Fruit fly (Drosophila melanogaster) whole organism, embryonic: Measurements from ENCODE around the gene pyd.

Experiments used
- Bdp1 ChIP-seq: fragments of 200-800 bp; sonication (Bioruptor generic); optimal IDR thresholded peaks from 3 replicates; lab custom pipeline; 2016; ENCODE audit warnings: missing biosample characterization, missing genetic modification characterization
- CG10274 ChIP-seq: fragments of 200-800 bp; sonication (Bioruptor generic); optimal IDR thresholded peaks from 3 replicates; lab custom pipeline; 2017; ENCODE audit warnings: missing biosample characterization, mild to moderate bottlenecking, missing genetic modification characterization
- CG10565 ChIP-seq: fragments of 200-800 bp; sonication (Bioruptor generic); optimal IDR thresholded peaks from 3 replicates; lab custom pipeline; 2016; ENCODE audit warnings: missing biosample characterization, mild to moderate bottlenecking, missing genetic modification characterization
- CG11247 ChIP-seq: fragments of 200-800 bp; sonication (Bioruptor generic); IDR thresholded peaks from 2 replicates; pipeline ENCODE4 v1.3.6; 2022; ENCODE audit warnings: missing biosample characterization, missing genetic modification characterization
- CG11504 ChIP-seq: fragments of 200-800 bp; sonication (Bioruptor generic); optimal IDR thresholded peaks from 3 replicates; lab custom pipeline; 2019; ENCODE audit warnings: missing biosample characterization, mild to moderate bottlenecking, missing genetic modification characterization, moderate library complexity
- CG12104 ChIP-seq: fragments of 200-800 bp; sonication (Bioruptor generic); optimal IDR thresholded peaks from 3 replicates; lab custom pipeline; 2016; ENCODE audit warnings: missing biosample characterization, missing genetic modification characterization
- CG13775 ChIP-seq: fragments of 200-800 bp; sonication (Bioruptor generic); optimal IDR thresholded peaks from 3 replicates; lab custom pipeline; 2017; ENCODE audit warnings: missing biosample characterization, mild to moderate bottlenecking, missing genetic modification characterization
- CG14050 ChIP-seq: fragments of 200-800 bp; sonication (Bioruptor generic); IDR thresholded peaks from 3 replicates; pipeline ENCODE4 v1.3.6; 2022; ENCODE audit warnings: missing biosample characterization, missing genetic modification characterization
- CG14667 ChIP-seq: fragments of 200-800 bp; sonication (Bioruptor generic); IDR thresholded peaks from 2 replicates; pipeline ENCODE4 v1.3.6; 2022; ENCODE audit warnings: missing biosample characterization, missing genetic modification characterization
- CG1647 ChIP-seq: fragments of 200-800 bp; sonication (Bioruptor generic); optimal IDR thresholded peaks from 3 replicates; lab custom pipeline; 2016; ENCODE audit warnings: missing biosample characterization, missing genetic modification characterization
- CG16815 ChIP-seq: fragments of 200-800 bp; sonication (Bioruptor generic); optimal IDR thresholded peaks from 3 replicates; lab custom pipeline; 2017; ENCODE audit warnings: missing biosample characterization, mild to moderate bottlenecking, missing genetic modification characterization
- CG17328 ChIP-seq: fragments of 200-800 bp; sonication (Bioruptor generic); IDR thresholded peaks from 2 replicates; pipeline ENCODE4 v1.3.6; 2022; ENCODE audit warnings: missing biosample characterization, missing genetic modification characterization
- CG17361 ChIP-seq: fragments of 200-800 bp; sonication (Bioruptor generic); IDR thresholded peaks from 3 replicates; pipeline ENCODE4 v1.3.6; 2022; ENCODE audit warnings: missing biosample characterization, missing genetic modification characterization
- CG18619 ChIP-seq: fragments of 200-800 bp; sonication (Bioruptor generic); optimal IDR thresholded peaks from 3 replicates; lab custom pipeline; 2017; ENCODE audit warnings: missing biosample characterization, mild to moderate bottlenecking, missing genetic modification characterization
- CG2202 ChIP-seq: fragments of 200-800 bp; sonication (Bioruptor generic); optimal IDR thresholded peaks from 2 replicates; lab custom pipeline; 2018; ENCODE audit warnings: missing biosample characterization, mild to moderate bottlenecking, missing genetic modification characterization
- CG2678 ChIP-seq: fragments of 200-800 bp; sonication (Bioruptor generic); optimal IDR thresholded peaks from 3 replicates; lab custom pipeline; 2019; ENCODE audit warnings: missing biosample characterization, mild to moderate bottlenecking, missing genetic modification characterization, moderate library complexity
- CG2875 ChIP-seq: fragments of 200-800 bp; sonication (Bioruptor generic); optimal IDR thresholded peaks from 2 replicates; lab custom pipeline; 2017; ENCODE audit warnings: missing biosample characterization, mild to moderate bottlenecking, missing genetic modification characterization, missing genetic modification reagents
- CG2889 ChIP-seq: fragments of 200-800 bp; sonication (Bioruptor generic); IDR thresholded peaks from 3 replicates; pipeline ENCODE4 v1.3.6; 2022; ENCODE audit warnings: missing biosample characterization, missing genetic modification characterization
- CG30431 ChIP-seq: fragments of 200-800 bp; sonication (Bioruptor generic); optimal IDR thresholded peaks from 2 replicates; lab custom pipeline; 2017; ENCODE audit warnings: missing biosample characterization, missing genetic modification characterization
- CG32767 ChIP-seq: fragments of 200-800 bp; sonication (Bioruptor generic); IDR thresholded peaks from 2 replicates; pipeline ENCODE4 v1.3.6; 2022; ENCODE audit warnings: missing biosample characterization, missing genetic modification characterization
- CG34376 ChIP-seq: fragments of 200-800 bp; sonication (Bioruptor generic); optimal IDR thresholded peaks from 2 replicates; lab custom pipeline; 2018; ENCODE audit warnings: missing biosample characterization, mild to moderate bottlenecking, missing genetic modification characterization
- CG4360 ChIP-seq: fragments of 200-800 bp; sonication (Bioruptor generic); IDR thresholded peaks from 2 replicates; pipeline ENCODE4 v1.3.6; 2022; ENCODE audit warnings: missing biosample characterization, missing genetic modification characterization
- CG5953 ChIP-seq: fragments of 200-800 bp; sonication (Bioruptor generic); IDR thresholded peaks from 2 replicates; pipeline ENCODE4 v1.3.6; 2022; ENCODE audit warnings: missing biosample characterization, missing genetic modification characterization
- CG6813 ChIP-seq: fragments of 200-800 bp; sonication (Bioruptor generic); optimal IDR thresholded peaks from 2 replicates; lab custom pipeline; 2017; ENCODE audit warnings: missing biosample characterization, missing genetic modification characterization, mild to moderate bottlenecking, moderate library complexity, missing genetic modification reagents
- CG9797 ChIP-seq: fragments of 200-800 bp; sonication (Bioruptor generic); optimal IDR thresholded peaks from 3 replicates; lab custom pipeline; 2018; ENCODE audit warnings: missing biosample characterization, mild to moderate bottlenecking, missing genetic modification characterization
- Dad ChIP-seq: fragments of 200-800 bp; sonication (Bioruptor generic); optimal IDR thresholded peaks from 3 replicates; lab custom pipeline; 2016; ENCODE audit warnings: missing biosample characterization, missing genetic modification characterization
- Deaf1 ChIP-seq: fragments of 200-800 bp; optimal IDR thresholded peaks from 3 replicates; lab custom pipeline; 2019; ENCODE audit warnings: missing biosample characterization, mild to moderate bottlenecking, missing genetic modification characterization, moderate library complexity
- ERR ChIP-seq: fragments of 200-800 bp; sonication (Bioruptor generic); optimal IDR thresholded peaks from 2 replicates; lab custom pipeline; 2016; ENCODE audit warnings: missing biosample characterization, missing genetic modification characterization
- Lhr ChIP-seq: fragments of 200-800 bp; sonication (Bioruptor generic); optimal IDR thresholded peaks from 3 replicates; lab custom pipeline; 2017; ENCODE audit warnings: mild to moderate bottlenecking, missing biosample characterization, missing genetic modification reagents, missing genetic modification characterization
- Oaz ChIP-seq: fragments of 200-800 bp; sonication (Bioruptor generic); IDR thresholded peaks from 2 replicates; pipeline ENCODE4 v1.3.6; 2022; ENCODE audit warnings: missing biosample characterization, missing genetic modification characterization
- Opbp ChIP-seq: fragments of 200-800 bp; sonication (Bioruptor generic); IDR thresholded peaks from 3 replicates; pipeline ENCODE4 v1.3.6; 2022; ENCODE audit warnings: missing biosample characterization, missing genetic modification characterization; ENCODE audit not compliant: partially characterized antibody
- Six4 ChIP-seq: fragments of 200-800 bp; sonication (Bioruptor generic); optimal IDR thresholded peaks from 2 replicates; lab custom pipeline; 2016; ENCODE audit warnings: missing biosample characterization, missing genetic modification characterization
- cg ChIP-seq: fragments of 200-800 bp; sonication (Bioruptor generic); optimal IDR thresholded peaks from 3 replicates; lab custom pipeline; 2019; ENCODE audit warnings: missing biosample characterization, mild to moderate bottlenecking, missing genetic modification characterization, moderate library complexity
- ci ChIP-seq: fragments of 200-800 bp; sonication (Bioruptor generic); IDR thresholded peaks from 3 replicates; pipeline ENCODE4 v1.3.6; 2022; ENCODE audit warnings: missing biosample characterization, missing genetic modification characterization
- crc ChIP-seq: fragments of 200-800 bp; sonication (Bioruptor generic); optimal IDR thresholded peaks from 2 replicates; lab custom pipeline; 2016; ENCODE audit warnings: missing biosample characterization, missing genetic modification characterization
- dan ChIP-seq: fragments of 200-800 bp; sonication (Bioruptor generic); IDR thresholded peaks from 2 replicates; pipeline ENCODE4 v1.3.6; 2022; ENCODE audit warnings: missing biosample characterization, missing genetic modification characterization
- gsb ChIP-seq: fragments of 200-800 bp; sonication (Bioruptor generic); IDR thresholded peaks from 2 replicates; pipeline ENCODE4 v1.3.6; 2022; ENCODE audit warnings: missing biosample characterization, missing genetic modification characterization
- gsb-n ChIP-seq: fragments of 200-800 bp; sonication (Bioruptor generic); optimal IDR thresholded peaks from 3 replicates; lab custom pipeline; 2018; ENCODE audit warnings: missing biosample characterization, mild to moderate bottlenecking, missing genetic modification characterization
- hb ChIP-seq: fragments of 200-800 bp; sonication (Bioruptor generic); IDR thresholded peaks from 3 replicates; pipeline ENCODE4 v1.3.6; 2022; ENCODE audit warnings: missing biosample characterization, missing genetic modification characterization; ENCODE audit not compliant: partially characterized antibody
- kay ChIP-seq: fragments of 200-800 bp; sonication (Bioruptor generic); optimal IDR thresholded peaks from 2 replicates; lab custom pipeline; 2016; ENCODE audit warnings: missing biosample characterization, missing genetic modification characterization
- lilli ChIP-seq: fragments of 200-800 bp; sonication (Bioruptor generic); optimal IDR thresholded peaks from 3 replicates; lab custom pipeline; 2016; ENCODE audit warnings: missing biosample characterization, missing genetic modification characterization
- lmd ChIP-seq: fragments of 200-800 bp; sonication (Bioruptor generic); IDR thresholded peaks from 2 replicates; pipeline ENCODE4 v1.3.6; 2022; ENCODE audit warnings: missing biosample characterization, missing genetic modification characterization
- pita ChIP-seq: fragments of 200-800 bp; sonication (Bioruptor generic); optimal IDR thresholded peaks from 2 replicates; lab custom pipeline; 2017; ENCODE audit warnings: missing biosample characterization, mild to moderate bottlenecking, missing genetic modification characterization
- prd ChIP-seq, 3 experiments: fragments of >200 bp in 2 of 3; fragments of 200-800 bp in 1 of 3; sonication (Bioruptor generic) in 1 of 3; optimal IDR thresholded peaks in 2 of 3; IDR thresholded peaks in 1 of 3; 2 replicates in 2 of 3; 3 replicates in 1 of 3; pipeline versions ENCODE4 v1.3.6 to Lab custom; 2017 to 2022; ENCODE audit warnings: missing biosample characterization in 1 of 3, missing genetic modification characterization in 1 of 3
- repo ChIP-seq: fragments of 200-800 bp; sonication (Bioruptor generic); optimal IDR thresholded peaks from 2 replicates; lab custom pipeline; 2016; ENCODE audit warnings: missing biosample characterization, missing genetic modification characterization
- sc ChIP-seq, 3 experiments: fragments of >200 bp in 2 of 3; fragments of 200-800 bp in 1 of 3; sonication (Bioruptor generic) in 1 of 3; optimal IDR thresholded peaks; 2 replicates in 2 of 3; 3 replicates in 1 of 3; lab custom pipeline; 2017; ENCODE audit warnings: mild to moderate bottlenecking in 1 of 3, missing biosample characterization in 1 of 3, missing genetic modification characterization in 1 of 3, missing genetic modification reagents in 1 of 3
- sim ChIP-seq: fragments of 200-800 bp; sonication (Bioruptor generic); IDR thresholded peaks from 2 replicates; pipeline ENCODE4 v1.3.6; 2022; ENCODE audit warnings: missing biosample characterization, missing genetic modification characterization
- sob ChIP-seq: fragments of 200-800 bp; sonication (Bioruptor generic); IDR thresholded peaks from 2 replicates; pipeline ENCODE4 v1.3.6; 2022; ENCODE audit warnings: missing biosample characterization, missing genetic modification characterization
- trem ChIP-seq: fragments of 200-800 bp; optimal IDR thresholded peaks from 3 replicates; lab custom pipeline; 2019; ENCODE audit warnings: missing biosample characterization, mild to moderate bottlenecking, missing genetic modification characterization, moderate library complexity
- wdn ChIP-seq: fragments of 200-800 bp; sonication (Bioruptor generic); IDR thresholded peaks from 2 replicates; pipeline ENCODE4 v1.3.6; 2022; ENCODE audit warnings: missing biosample characterization, missing genetic modification characterization

The pyd gene

dm6 chr3R:8925924-8926553 is 5.7 kb downstream of the pyd start (continued):
- TF ChIP-seq CG16815 (GFP tag; lab: Kevin White, UChicago), result peak; percentile 36
- peak; percentile 83 for TF ChIP-seq CG11504 (tag; lab: Kevin White, UChicago)
- peak; percentile 37 for TF ChIP-seq CG1647
- TF ChIP-seq CG11247 (GFP tag; lab: Robert Waterston, UW), result peak; percentile 47
- no peak for TF ChIP-seq hb (GFP tag; lab: Robert Waterston, UW)
- no peak for TF ChIP-seq CG18619 (GFP tag; lab: Kevin White, UChicago)
- TF ChIP-seq gsb-n (tag; lab: Kevin White, UChicago), result peak; percentile 73
- TF ChIP-seq sob, result no peak
- peak; percentile 58 for TF ChIP-seq CG17328 (GFP tag; lab: Robert Waterston, UW)
- TF ChIP-seq dan (GFP tag; lab: Robert Waterston, UW), result no peak
- TF ChIP-seq CG14050 (GFP tag; lab: Robert Waterston, UW), result no peak
- TF ChIP-seq wdn, result no peak
- TF ChIP-seq CG30431 (GFP tag; lab: Kevin White, UChicago), result peak; percentile 13
- no peak for TF ChIP-seq pita (GFP tag; lab: Kevin White, UChicago)
- peak; percentile 22 for TF ChIP-seq Six4 (GFP tag; lab: Kevin White, UChicago)
- no peak for TF ChIP-seq CG2889 (GFP tag; lab: Robert Waterston, UW)
- TF ChIP-seq CG32767 (GFP tag; lab: Robert Waterston, UW), result no peak
- peak; percentile 85 for TF ChIP-seq trem (tag; lab: Kevin White, UChicago)
- TF ChIP-seq lmd (GFP tag; lab: Robert Waterston, UW), result peak; percentile 74
- TF ChIP-seq CG9797, result peak; percentile 6
- no peak for TF ChIP-seq gsb (GFP tag; lab: Robert Waterston, UW)
- no peak for TF ChIP-seq CG10565
- no peak for TF ChIP-seq CG12104
- TF ChIP-seq Deaf1 (tag; lab: Kevin White, UChicago), result no peak
- no peak for TF ChIP-seq crc (GFP tag; lab: Kevin White, UChicago)
- peak; percentile 14 for TF ChIP-seq cg (GFP tag; lab: Kevin White, UChicago)
- TF ChIP-seq CG34376, result no peak
- no peak for TF ChIP-seq repo (GFP tag; lab: Kevin White, UChicago)
- TF ChIP-seq sim (GFP tag; lab: Robert Waterston, UW), result peak; percentile 43; the same call in 1 of the 2 replicates
- TF ChIP-seq CG17361 (GFP tag; lab: Robert Waterston, UW), result peak; percentile 81
- peak; percentile 53 for TF ChIP-seq CG4360 (GFP tag; lab: Robert Waterston, UW)
- no peak for TF ChIP-seq kay (GFP tag; lab: Kevin White, UChicago)
- TF ChIP-seq ERR (GFP tag; lab: Kevin White, UChicago), result no peak
- no peak for TF ChIP-seq Opbp (GFP tag; lab: Robert Waterston, UW)
- peak; percentile 84 for TF ChIP-seq ci (GFP tag; lab: Robert Waterston, UW)
- TF ChIP-seq sc (optimal IDR thresholded peaks at IDR 0.05; lab: Kevin White, UChicago), result no peak
- peak; percentile 30 for TF ChIP-seq sc (GFP tag; optimal IDR thresholded peaks at IDR 0.05; lab: Kevin White, UChicago)
- TF ChIP-seq CG2678, result peak; percentile 58
- TF ChIP-seq CG13775 (GFP tag; lab: Kevin White, UChicago), result no peak
- TF ChIP-seq Dad (GFP tag; lab: Kevin White, UChicago), result no peak
- no peak for TF ChIP-seq Lhr (GFP tag; lab: Kevin White, UChicago)
- TF ChIP-seq Oaz (GFP tag; lab: Robert Waterston, UW), result no peak
- peak; percentile 6 for TF ChIP-seq Bdp1 (GFP tag; lab: Kevin White, UChicago)
- peak; percentile 36 for TF ChIP-seq lilli (GFP tag; lab: Kevin White, UChicago)
- TF ChIP-seq CG2202, result peak; percentile 47
- peak; percentile 30 for TF ChIP-seq CG2875
- TF ChIP-seq CG6813 (GFP tag; lab: Kevin White, UChicago), result peak; percentile 68
- no peak for TF ChIP-seq prd (optimal IDR thresholded peaks at IDR 0.05; lab: Kevin White, UChicago)
- peak; percentile 85 for TF ChIP-seq prd (GFP tag; IDR thresholded peaks at IDR 0.05; lab: Robert Waterston, UW)
- TF ChIP-seq CG5953 (GFP tag; lab: Robert Waterston, UW), result 0 out of 2 replicates have a peak, but pooled peaks have one; percentile 5
- TF ChIP-seq CG14667 (GFP tag; lab: Robert Waterston, UW), result no peak
- TF ChIP-seq CG10274 (GFP tag; lab: Kevin White, UChicago), result peak; percentile 10
